Worm (Caenorhabditis elegans): Measurements from ENCODE around the gene tsen-54.

Gene tsen-54

ce11 chrIV:1953132-1953629 lies 5.2 kb downstream of the tsen-54 start, which contains the start of gene F52C12.2:
F52C12.2 (plus strand) TSS chrIV:1953579.
- no peak for TF ChIP-seq unc-62 (GFP tag; optimal IDR thresholded peaks at IDR 0.05)

ce11 chrIV:1956411-1956810 lies 8.4 kb downstream of the tsen-54 start, which contains the start of gene F52C12.6:
F52C12.6 (plus strand) TSS chrIV:1956711.
- no peak for TF ChIP-seq unc-62 (GFP tag; optimal IDR thresholded peaks at IDR 0.05)

- no peak for TF ChIP-seq unc-62 (GFP tag; optimal IDR thresholded peaks at IDR 0.05)
Observed at ce11 chrIV:1959554-1959953, 11.6 kb downstream of the tsen-54 start, which contains the start of gene tdpo-1. tdpo-1 (plus strand) TSS chrIV:1959854.

- no peak for TF ChIP-seq unc-62 (GFP tag; optimal IDR thresholded peaks at IDR 0.05)
Observed at ce11 chrIV:1963247-1963646, 15.3 kb downstream of the tsen-54 start, which contains the start of gene ulp-3. ulp-3 (plus strand) TSS chrIV:1963634.

- no peak for TF ChIP-seq unc-62 (GFP tag; optimal IDR thresholded peaks at IDR 0.05)
Observed at ce11 chrIV:1964057-1964456, 16.1 kb downstream of the tsen-54 start.

ce11 chrIV:1965135-1965534 lies 17.1 kb downstream of the tsen-54 start, which contains the start of gene Y48A5A.1:
Y48A5A.1 (plus strand) TSS chrIV:1965481.
- no peak for TF ChIP-seq unc-62 (GFP tag; optimal IDR thresholded peaks at IDR 0.05)

ce11 chrIV:1969353-1969752 lies 21.4 kb downstream of the tsen-54 start, which contains the start of gene Y48A5A.3:
Y48A5A.3 (plus strand) TSS chrIV:1969737.
- no peak for TF ChIP-seq unc-62 (GFP tag; optimal IDR thresholded peaks at IDR 0.05)

- TF ChIP-seq unc-62 (GFP tag; optimal IDR thresholded peaks at IDR 0.05), result no peak
Observed at ce11 chrIV:1970158-1970557, 22.2 kb downstream of the tsen-54 start.

ce11 chrIV:1971078-1971477 lies 23.1 kb downstream of the tsen-54 start:
- no peak for TF ChIP-seq unc-62 (GFP tag; optimal IDR thresholded peaks at IDR 0.05)

ce11 chrIV:1972271-1972670 lies 24.3 kb downstream of the tsen-54 start, which contains the start of gene Y76B12C.4:
Y76B12C.4 (minus strand) TSS chrIV:1972371.
- no peak for TF ChIP-seq unc-62 (GFP tag; optimal IDR thresholded peaks at IDR 0.05)

- TF ChIP-seq unc-62 (GFP tag; optimal IDR thresholded peaks at IDR 0.05), result no peak
Observed at ce11 chrIV:1973372-1973771, 25.4 kb downstream of the tsen-54 start, which contains the start of gene Y76B12C.3. Y76B12C.3 (plus strand) TSS chrIV:1973705.

- no peak for TF ChIP-seq unc-62 (GFP tag; optimal IDR thresholded peaks at IDR 0.05)
Observed at ce11 chrIV:1975594-1975993, 27.6 kb downstream of the tsen-54 start.

- TF ChIP-seq unc-62 (GFP tag; optimal IDR thresholded peaks at IDR 0.05), result no peak
Observed at ce11 chrIV:1979782-1980181, 31.8 kb downstream of the tsen-54 start, which contains the start of gene Y76B12C.8. Y76B12C.8 (plus strand) TSS chrIV:1979988.

- no peak for TF ChIP-seq unc-62 (GFP tag; optimal IDR thresholded peaks at IDR 0.05)
Observed at ce11 chrIV:1980961-1981446, 33.0 kb downstream of the tsen-54 start, which contains the start of gene Y76B12C.6. Y76B12C.6 (plus strand) TSS chrIV:1981396.

ce11 chrIV:1990843-1991339 lies 42.9 kb downstream of the tsen-54 start:
- TF ChIP-seq unc-62 (GFP tag; optimal IDR thresholded peaks at IDR 0.05), result no peak

- no peak for TF ChIP-seq unc-62 (GFP tag; optimal IDR thresholded peaks at IDR 0.05)
Observed at ce11 chrIV:1992789-1993188, 44.8 kb downstream of the tsen-54 start, which contains the start of gene xpc-1. xpc-1 (plus strand) TSS chrIV:1993089.

- TF ChIP-seq unc-62 (GFP tag; optimal IDR thresholded peaks at IDR 0.05), result no peak
Observed at ce11 chrIV:1997762-1998161, 49.8 kb downstream of the tsen-54 start.
